Worm (Caenorhabditis elegans) whole organism, L1 larva: ENCODE results near the gene scl-12.

Source experiments
- ama-1 ChIP-seq: fragments of 150-350 bp; optimal IDR thresholded peaks from 2 replicates; lab custom pipeline; 2014
- ceh-63 ChIP-seq: fragments of 200-800 bp; sonication (Bioruptor generic); optimal IDR thresholded peaks from 2 replicates; lab custom pipeline; 2018; ENCODE audit warnings: mild to moderate bottlenecking, missing genetic modification characterization, missing compliant biosample characterization
- efl-3 ChIP-seq: fragments of 200-800 bp; sonication (Bioruptor generic); optimal IDR thresholded peaks from 2 replicates; lab custom pipeline; 2018; ENCODE audit warnings: mild to moderate bottlenecking, missing genetic modification characterization, missing compliant biosample characterization
- egl-27 ChIP-seq, 2 experiments: fragments of 150-350 bp in 1 of 2; sonication (generic microtip); optimal IDR thresholded peaks; 3 replicates each; lab custom pipeline; 2017 to 2018; ENCODE audit warnings: missing biosample characterization in 2 of 2, missing genetic modification characterization in 2 of 2, missing genetic modification reagents in 2 of 2
- fos-1 ChIP-seq: fragments of 150-350 bp; optimal IDR thresholded peaks from 2 replicates; lab custom pipeline; 2014; ENCODE audit warnings: missing biosample characterization, missing genetic modification characterization
- jun-1 ChIP-seq: fragments of 150-350 bp; optimal IDR thresholded peaks from 2 replicates; lab custom pipeline; 2014; ENCODE audit warnings: missing biosample characterization, missing genetic modification reagents, missing genetic modification characterization
- lin-15B ChIP-seq: fragments of 150-350 bp; sonication (generic microtip); optimal IDR thresholded peaks from 3 replicates; lab custom pipeline; 2014; ENCODE audit warnings: missing biosample characterization, missing genetic modification characterization
- lin-39 ChIP-seq: fragments of 150-350 bp; optimal IDR thresholded peaks from 2 replicates; lab custom pipeline; 2014; ENCODE audit warnings: missing biosample characterization, missing genetic modification reagents, missing genetic modification characterization
- mep-1 ChIP-seq: fragments of 150-350 bp; optimal IDR thresholded peaks from 2 replicates; lab custom pipeline; 2014; ENCODE audit warnings: missing biosample characterization, missing genetic modification characterization
- snpc-4 ChIP-seq: fragments of 150-350 bp; optimal IDR thresholded peaks from 2 replicates; lab custom pipeline; 2014; ENCODE audit warnings: missing biosample characterization, missing genetic modification characterization

DNA sequence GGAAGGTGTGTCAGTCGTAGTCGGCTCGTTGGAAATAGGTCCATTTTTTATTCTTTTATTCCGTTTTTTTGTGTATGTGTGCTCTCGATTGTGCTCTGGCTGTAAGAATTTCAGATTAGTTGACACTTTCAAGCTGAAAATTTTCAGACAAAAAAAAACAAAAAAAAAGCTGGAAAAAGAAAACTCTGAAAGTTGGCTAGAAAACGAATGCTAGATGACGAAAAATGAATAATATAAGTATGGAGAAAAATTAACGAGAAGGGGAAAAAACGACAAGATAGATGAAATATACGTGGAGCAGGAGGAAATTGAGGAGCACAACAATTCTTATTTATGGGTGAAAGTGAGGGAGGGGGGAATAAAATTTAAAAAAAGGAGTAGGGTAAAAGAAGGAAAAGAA lies 19.2 kb downstream of the scl-12 start, which contains the start of gene H10D18.5:
- TF ChIP-seq ceh-63 (GFP tag; lab: Kevin White, UChicago) = no peak
- no peak for TF ChIP-seq egl-27 (tag; optimal IDR thresholded peaks at IDR 0.05; lab: Kevin White, UChicago)
- no peak for TF ChIP-seq lin-15B (tag; lab: Kevin White, UChicago)
- TF ChIP-seq jun-1 (tag; lab: Kevin White, UChicago) = no peak
- TF ChIP-seq lin-39 (tag; lab: Kevin White, UChicago) = no peak
- TF ChIP-seq mep-1 (tag; lab: Kevin White, UChicago) = no peak
- TF ChIP-seq efl-3 (GFP tag; lab: Kevin White, UChicago) = no peak
- no peak for TF ChIP-seq fos-1 (tag; lab: Kevin White, UChicago)
- no peak for TF ChIP-seq ama-1 (lab: Kevin White, UChicago)
- TF ChIP-seq snpc-4 (tag; lab: Kevin White, UChicago) = no peak
